Fruit fly (Drosophila melanogaster) whole organism, embryonic: ENCODE measurements around the gene Prp31.

Experiments
- Bdp1 ChIP-seq: fragments of 200-800 bp; sonication (Bioruptor generic); optimal IDR thresholded peaks from 3 replicates; lab custom pipeline; 2016; ENCODE audit warnings: missing biosample characterization, missing genetic modification characterization
- CG10209 ChIP-seq: fragments of 200-800 bp; sonication (Bioruptor generic); optimal IDR thresholded peaks from 3 replicates; lab custom pipeline; 2017; ENCODE audit warnings: missing biosample characterization, mild to moderate bottlenecking, missing genetic modification characterization, missing genetic modification reagents
- CG10267 ChIP-seq: fragments of 200-800 bp; sonication (Bioruptor generic); optimal IDR thresholded peaks from 2 replicates; lab custom pipeline; 2018; ENCODE audit warnings: missing biosample characterization, mild to moderate bottlenecking, missing genetic modification characterization, moderate library complexity
- CG10462 ChIP-seq: fragments of 200-800 bp; sonication (Bioruptor generic); optimal IDR thresholded peaks from 2 replicates; lab custom pipeline; 2016; ENCODE audit warnings: missing biosample characterization, missing genetic modification characterization
- CG13287 ChIP-seq: fragments of 200-800 bp; sonication (Bioruptor generic); IDR thresholded peaks from 2 replicates; pipeline ENCODE4 v1.3.6; 2022; ENCODE audit warnings: missing biosample characterization, missing genetic modification characterization; ENCODE audit not compliant: partially characterized antibody
- CG14667 ChIP-seq: fragments of 200-800 bp; sonication (Bioruptor generic); IDR thresholded peaks from 2 replicates; pipeline ENCODE4 v1.3.6; 2022; ENCODE audit warnings: missing biosample characterization, missing genetic modification characterization
- CG16863 ChIP-seq: fragments of 200-800 bp; sonication (Bioruptor generic); optimal IDR thresholded peaks from 3 replicates; lab custom pipeline; 2016; ENCODE audit warnings: missing biosample characterization, missing genetic modification characterization
- CG17612 ChIP-seq: fragments of 200-800 bp; sonication (Bioruptor generic); IDR thresholded peaks from 2 replicates; pipeline ENCODE4 v1.3.6; 2022; ENCODE audit warnings: missing biosample characterization, missing genetic modification characterization
- CG2120 ChIP-seq: fragments of 200-800 bp; sonication (Bioruptor generic); optimal IDR thresholded peaks from 3 replicates; lab custom pipeline; 2016; ENCODE audit warnings: missing biosample characterization, missing genetic modification characterization
- CG2678 ChIP-seq: fragments of 200-800 bp; sonication (Bioruptor generic); optimal IDR thresholded peaks from 3 replicates; lab custom pipeline; 2019; ENCODE audit warnings: missing biosample characterization, mild to moderate bottlenecking, missing genetic modification characterization, moderate library complexity
- CG33557 ChIP-seq: fragments of 200-800 bp; sonication (Bioruptor generic); optimal IDR thresholded peaks from 2 replicates; lab custom pipeline; 2019; ENCODE audit warnings: missing biosample characterization, mild to moderate bottlenecking, missing genetic modification characterization, moderate library complexity
- CG34376 ChIP-seq: fragments of 200-800 bp; sonication (Bioruptor generic); optimal IDR thresholded peaks from 2 replicates; lab custom pipeline; 2018; ENCODE audit warnings: missing biosample characterization, mild to moderate bottlenecking, missing genetic modification characterization
- CG4617 ChIP-seq: fragments of 200-800 bp; sonication (Bioruptor generic); optimal IDR thresholded peaks from 3 replicates; lab custom pipeline; 2016; ENCODE audit warnings: missing biosample characterization, missing genetic modification characterization, borderline replicate concordance
- CG5245 ChIP-seq: fragments of 200-800 bp; sonication (Bioruptor generic); optimal IDR thresholded peaks from 3 replicates; lab custom pipeline; 2016; ENCODE audit warnings: missing biosample characterization, missing genetic modification characterization
- CG6683 ChIP-seq: fragments of 200-800 bp; sonication (Bioruptor generic); optimal IDR thresholded peaks from 2 replicates; lab custom pipeline; 2017; ENCODE audit warnings: missing biosample characterization, mild to moderate bottlenecking, missing genetic modification characterization, missing genetic modification reagents
- CG6791 ChIP-seq: fragments of 200-800 bp; sonication (Bioruptor generic); IDR thresholded peaks from 3 replicates; pipeline ENCODE4 v1.3.6; 2022; ENCODE audit warnings: missing biosample characterization, missing genetic modification characterization; ENCODE audit not compliant: partially characterized antibody
- CG7271 ChIP-seq: fragments of 200-800 bp; sonication (Bioruptor generic); optimal IDR thresholded peaks from 2 replicates; lab custom pipeline; 2018; ENCODE audit warnings: missing biosample characterization, mild to moderate bottlenecking, missing genetic modification characterization, moderate library complexity
- CG7839 ChIP-seq: fragments of 200-800 bp; sonication (Bioruptor generic); optimal IDR thresholded peaks from 3 replicates; lab custom pipeline; 2018; ENCODE audit warnings: missing biosample characterization, mild to moderate bottlenecking, missing genetic modification characterization, moderate library complexity
- CG7987 ChIP-seq: fragments of 200-800 bp; sonication (Bioruptor generic); optimal IDR thresholded peaks from 2 replicates; lab custom pipeline; 2018; ENCODE audit warnings: missing biosample characterization, mild to moderate bottlenecking, missing genetic modification characterization, moderate library complexity
- CG8765 ChIP-seq: fragments of 200-800 bp; sonication (Bioruptor generic); IDR thresholded peaks from 2 replicates; pipeline ENCODE4 v1.3.6; 2022; ENCODE audit warnings: missing biosample characterization, missing genetic modification characterization
- CTCF ChIP-seq: fragments of 200-800 bp; sonication (Bioruptor generic); optimal IDR thresholded peaks from 2 replicates; lab custom pipeline; 2017; ENCODE audit warnings: missing biosample characterization, mild to moderate bottlenecking, missing genetic modification characterization, moderate library complexity
- CoRest ChIP-seq: fragments of 200-800 bp; sonication (Bioruptor generic); optimal IDR thresholded peaks from 3 replicates; lab custom pipeline; 2018; ENCODE audit warnings: missing biosample characterization, mild to moderate bottlenecking, missing genetic modification characterization, moderate library complexity
- Dp ChIP-seq: fragments of 200-800 bp; sonication (Bioruptor generic); optimal IDR thresholded peaks from 2 replicates; lab custom pipeline; 2018; ENCODE audit warnings: missing biosample characterization, mild to moderate bottlenecking, missing genetic modification characterization, moderate library complexity
- E2f2 ChIP-seq: fragments of 200-800 bp; sonication (Bioruptor generic); IDR thresholded peaks from 2 replicates; pipeline ENCODE4 v1.3.6; 2022; ENCODE audit warnings: missing biosample characterization, missing genetic modification characterization
- HmgD ChIP-seq: fragments of 200-800 bp; sonication (Bioruptor generic); optimal IDR thresholded peaks from 3 replicates; lab custom pipeline; 2016; ENCODE audit warnings: missing biosample characterization, missing genetic modification characterization
- Max ChIP-seq: fragments of 200-800 bp; sonication (Bioruptor generic); optimal IDR thresholded peaks from 2 replicates; lab custom pipeline; 2016; ENCODE audit warnings: missing biosample characterization, mild to moderate bottlenecking, missing genetic modification characterization
- Mrtf ChIP-seq: fragments of 200-800 bp; sonication (Bioruptor generic); IDR thresholded peaks from 3 replicates; pipeline ENCODE4 v1.3.6; 2022; ENCODE audit warnings: missing biosample characterization, missing genetic modification characterization
- NC2β ChIP-seq: fragments of 200-800 bp; sonication (Bioruptor generic); optimal IDR thresholded peaks from 2 replicates; lab custom pipeline; 2016; ENCODE audit warnings: missing biosample characterization, missing genetic modification characterization
- Oli ChIP-seq: fragments of 200-800 bp; sonication (Bioruptor generic); optimal IDR thresholded peaks from 2 replicates; lab custom pipeline; 2018; ENCODE audit warnings: missing biosample characterization, mild to moderate bottlenecking, missing genetic modification characterization, moderate library complexity
- Opbp ChIP-seq: fragments of 200-800 bp; sonication (Bioruptor generic); IDR thresholded peaks from 3 replicates; pipeline ENCODE4 v1.3.6; 2022; ENCODE audit warnings: missing biosample characterization, missing genetic modification characterization; ENCODE audit not compliant: partially characterized antibody
- PHDP ChIP-seq: fragments of 200-800 bp; sonication (Bioruptor generic); optimal IDR thresholded peaks from 3 replicates; lab custom pipeline; 2018; ENCODE audit warnings: missing biosample characterization, mild to moderate bottlenecking, missing genetic modification characterization, moderate library complexity
- Scr ChIP-seq: fragments of 200-800 bp; sonication (Bioruptor generic); IDR thresholded peaks from 2 replicates; pipeline ENCODE4 v1.3.6; 2022; ENCODE audit warnings: missing biosample characterization, missing genetic modification characterization; ENCODE audit not compliant: partially characterized antibody
- Taf1 ChIP-seq: fragments of 200-800 bp; sonication (Bioruptor generic); IDR thresholded peaks from 2 replicates; pipeline ENCODE4 v1.3.6; 2022; ENCODE audit warnings: missing biosample characterization, missing genetic modification characterization
- Xbp1 ChIP-seq: fragments of 200-800 bp; sonication (Bioruptor generic); optimal IDR thresholded peaks from 3 replicates; lab custom pipeline; 2016; ENCODE audit warnings: missing biosample characterization, mild to moderate bottlenecking, missing genetic modification characterization
- ash1 ChIP-seq: fragments of 200-800 bp; sonication (Bioruptor generic); optimal IDR thresholded peaks from 2 replicates; lab custom pipeline; 2018; ENCODE audit warnings: missing biosample characterization, mild to moderate bottlenecking, missing genetic modification characterization
- da ChIP-seq: fragments of 200-800 bp; sonication (Bioruptor generic); optimal IDR thresholded peaks from 2 replicates; lab custom pipeline; 2016; ENCODE audit warnings: missing biosample characterization, missing genetic modification characterization
- dm ChIP-seq: fragments of 200-800 bp; sonication (Bioruptor generic); optimal IDR thresholded peaks from 3 replicates; lab custom pipeline; 2016; ENCODE audit warnings: missing biosample characterization, missing genetic modification characterization
- ems ChIP-seq: fragments of 200-800 bp; sonication (Bioruptor generic); optimal IDR thresholded peaks from 3 replicates; lab custom pipeline; 2016; ENCODE audit warnings: missing biosample characterization, missing genetic modification characterization
- mirr ChIP-seq: fragments of 200-800 bp; sonication (Bioruptor generic); optimal IDR thresholded peaks from 3 replicates; lab custom pipeline; 2018; ENCODE audit warnings: missing biosample characterization, mild to moderate bottlenecking, missing genetic modification characterization
- nau ChIP-seq: fragments of 200-800 bp; sonication (Bioruptor generic); optimal IDR thresholded peaks from 3 replicates; lab custom pipeline; 2017; ENCODE audit warnings: missing biosample characterization, mild to moderate bottlenecking, missing genetic modification characterization, missing genetic modification reagents
- peb ChIP-seq: fragments of 200-800 bp; sonication (Bioruptor generic); IDR thresholded peaks from 2 replicates; pipeline ENCODE4 v1.3.6; 2022; ENCODE audit warnings: missing biosample characterization, missing genetic modification characterization
- salm ChIP-seq: fragments of 200-800 bp; sonication (Bioruptor generic); optimal IDR thresholded peaks from 2 replicates; lab custom pipeline; 2018; ENCODE audit warnings: missing biosample characterization, mild to moderate bottlenecking, missing genetic modification characterization
- sc ChIP-seq, 3 experiments: fragments of >200 bp in 2 of 3; fragments of 200-800 bp in 1 of 3; sonication (Bioruptor generic) in 1 of 3; optimal IDR thresholded peaks; 2 replicates in 2 of 3; 3 replicates in 1 of 3; lab custom pipeline; 2017; ENCODE audit warnings: mild to moderate bottlenecking in 1 of 3, missing biosample characterization in 1 of 3, missing genetic modification characterization in 1 of 3, missing genetic modification reagents in 1 of 3
- shn ChIP-seq: fragments of 200-800 bp; sonication (Bioruptor generic); optimal IDR thresholded peaks from 3 replicates; lab custom pipeline; 2016; ENCODE audit warnings: missing biosample characterization, missing genetic modification characterization
- tna ChIP-seq: fragments of 200-800 bp; sonication (Bioruptor generic); IDR thresholded peaks from 2 replicates; pipeline ENCODE4 v1.3.6; 2022; ENCODE audit warnings: missing biosample characterization, missing genetic modification characterization; ENCODE audit not compliant: partially characterized antibody
- trh ChIP-seq: fragments of 200-800 bp; sonication (Bioruptor generic); optimal IDR thresholded peaks from 2 replicates; lab custom pipeline; 2016; ENCODE audit warnings: missing biosample characterization, missing genetic modification characterization
- tx ChIP-seq: fragments of 200-800 bp; sonication (Bioruptor generic); optimal IDR thresholded peaks from 2 replicates; lab custom pipeline; 2016; ENCODE audit warnings: missing biosample characterization, missing genetic modification characterization
- yki ChIP-seq: fragments of >200 bp; optimal IDR thresholded peaks from 3 replicates; lab custom pipeline; 2018

Prp31 gene

dm6 chr3L:15136659-15137572 lies 22.0 kb upstream of the Prp31 start, which contains the start of gene CG12316 (continued):
- TF ChIP-seq CoRest (tag; lab: Kevin White, UChicago) (peak; percentile 93), mirr (GFP tag; lab: Kevin White, UChicago) (peak; percentile 80), CG5245 (GFP tag; lab: Kevin White, UChicago) (peak; percentile 85), CG7271 (tag; lab: Kevin White, UChicago) (peak; percentile 73), ash1 (GFP tag; lab: Kevin White, UChicago) (peak; percentile 67), CG4617 (GFP tag; lab: Kevin White, UChicago) (peak; percentile 71), tna (peak; percentile 44), nau (GFP tag; lab: Kevin White, UChicago) (no peak), CG2678 (tag; lab: Kevin White, UChicago) (peak; percentile 94), CG16863 (GFP tag; lab: Kevin White, UChicago) (peak; percentile 91), CG2120 (GFP tag; lab: Kevin White, UChicago) (peak; percentile 92), CG13287 (GFP tag; lab: Robert Waterston, UW) (peak; percentile 87), trh (GFP tag; lab: Kevin White, UChicago) (peak; percentile 42), CG7839 (tag; lab: Kevin White, UChicago) (peak; percentile 92), CTCF (GFP tag; lab: Kevin White, UChicago) (no peak), CG6791 (peak; percentile 78), ems (peak; percentile 95), Scr (peak; percentile 85), shn (GFP tag; lab: Kevin White, UChicago) (peak; percentile 93), CG10209 (peak; percentile 90), CG14667 (GFP tag; lab: Robert Waterston, UW) (peak; percentile 38; the same call in 1 of the 2 replicates), Opbp (GFP tag; lab: Robert Waterston, UW) (peak; percentile 73; the same call in 2 of the 3 replicates), Taf1 (GFP tag; lab: Robert Waterston, UW) (0 out of 2 replicates have a peak, but pooled peaks have one; percentile 22), yki (no peak), PHDP (tag; lab: Kevin White, UChicago) (peak; percentile 94), CG17612 (GFP tag; lab: Robert Waterston, UW) (peak; percentile 64; the same call in 1 of the 2 replicates), NC2β (GFP tag; lab: Kevin White, UChicago) (peak; percentile 83), HmgD (peak; percentile 76), CG8765 (GFP tag; lab: Robert Waterston, UW) (peak; percentile 35), Bdp1 (GFP tag; lab: Kevin White, UChicago) (peak; percentile 87), dm (peak; percentile 88), CG10267 (tag; lab: Kevin White, UChicago) (peak; percentile 95), Max (peak; percentile 85), CG10462 (GFP tag; lab: Kevin White, UChicago) (peak; percentile 75), salm (tag; lab: Kevin White, UChicago) (peak; percentile 90), E2f2 (peak; percentile 85), sc (optimal IDR thresholded peaks at IDR 0.05; lab: Kevin White, UChicago) (no peak), sc (GFP tag; optimal IDR thresholded peaks at IDR 0.05; lab: Kevin White, UChicago) (peak; percentile 82), CG34376 (GFP tag; lab: Kevin White, UChicago) (peak; percentile 94), CG7987 (GFP tag; lab: Kevin White, UChicago) (peak; percentile 85), Dp (GFP tag; lab: Kevin White, UChicago) (peak; percentile 76), Xbp1 (peak; percentile 88), peb (GFP tag; lab: Robert Waterston, UW) (peak; percentile 71), CG33557 (GFP tag; lab: Kevin White, UChicago) (peak; percentile 96), Mrtf (GFP tag; lab: Robert Waterston, UW) (peak; percentile 79), CG6683 (peak; percentile 81), da (GFP tag; lab: Kevin White, UChicago) (peak; percentile 91), tx (GFP tag; lab: Kevin White, UChicago) (peak; percentile 84), Oli (tag; lab: Kevin White, UChicago) (peak; percentile 91)
